Worm (Caenorhabditis elegans): ENCODE measurements around the gene F17C11.11.

DNA sequence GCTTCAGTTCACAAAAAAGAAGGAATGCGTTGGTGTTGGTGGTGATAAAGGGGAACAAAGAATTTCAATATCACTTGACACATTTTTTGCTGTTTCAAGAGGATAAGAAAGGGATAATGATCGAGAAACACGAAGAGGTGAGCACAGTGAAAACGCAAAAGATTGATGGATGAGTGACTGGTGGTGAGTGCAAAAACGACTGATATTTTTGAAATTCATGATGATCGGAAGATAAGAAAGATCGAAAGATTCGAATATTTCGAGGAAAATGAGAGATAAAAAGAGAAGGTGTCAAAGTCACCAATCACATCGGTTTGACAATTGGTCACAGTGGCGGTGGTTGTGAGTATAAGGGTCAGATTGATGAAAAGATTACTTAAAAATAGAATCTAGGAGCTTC, 22.7 kb downstream of the F17C11.11 start:
- TF ChIP-seq lin-13 (tag; optimal IDR thresholded peaks at IDR 0.05) (no peak), nhr-28 (tag; optimal IDR thresholded peaks at IDR 0.05) (no peak), lsy-2 (tag; optimal IDR thresholded peaks at IDR 0.05) (no peak), nhr-237 (tag; optimal IDR thresholded peaks at IDR 0.05) (no peak), nhr-76 (tag; optimal IDR thresholded peaks at IDR 0.05) (no peak), drap-1 (GFP tag; optimal IDR thresholded peaks at IDR 0.05) (no peak), elt-3 (tag; optimal IDR thresholded peaks at IDR 0.05) (no peak), flh-1 (GFP tag; optimal IDR thresholded peaks at IDR 0.05) (no peak), ham-2 (GFP tag; optimal IDR thresholded peaks at IDR 0.05) (no peak), mep-1 (tag; optimal IDR thresholded peaks at IDR 0.05) (no peak), ceh-83 (GFP tag; optimal IDR thresholded peaks at IDR 0.05) (no peak)

Data from whole organism, mixed stage, embryonic.